Worm (Caenorhabditis elegans) whole organism, late embryonic: ENCODE measurements around the gene fbxa-65.

ENCODE experiments used
- C08G9.2 ChIP-seq: sonication (generic microtip); optimal IDR thresholded peaks from 2 replicates; lab custom pipeline; 2016; ENCODE audit warnings: mild to moderate bottlenecking, missing genetic modification characterization, moderate library complexity, missing compliant biosample characterization
- ceh-14 ChIP-seq: sonication (generic microtip); optimal IDR thresholded peaks from 2 replicates; lab custom pipeline; 2016; ENCODE audit warnings: missing genotype, missing genetic modification characterization, missing compliant biosample characterization
- ceh-2 ChIP-seq: sonication (generic microtip); optimal IDR thresholded peaks from 2 replicates; lab custom pipeline; 2016; ENCODE audit warnings: missing genotype, missing genetic modification characterization, missing compliant biosample characterization
- eyg-1 ChIP-seq: sonication (generic microtip); optimal IDR thresholded peaks from 2 replicates; lab custom pipeline; 2016; ENCODE audit warnings: missing genotype, missing genetic modification characterization, missing compliant biosample characterization
- hlh-30 ChIP-seq: sonication (generic microtip); optimal IDR thresholded peaks from 2 replicates; lab custom pipeline; 2017; ENCODE audit warnings: antibody characterized with exemption, missing genetic modification characterization, missing compliant biosample characterization; ENCODE audit not compliant: insufficient read depth
- hlh-6 ChIP-seq: sonication (generic microtip); optimal IDR thresholded peaks from 2 replicates; lab custom pipeline; 2016; ENCODE audit warnings: missing genotype, missing genetic modification characterization, missing compliant biosample characterization
- lin-11 ChIP-seq: fragments of 200-800 bp; sonication (Bioruptor generic); optimal IDR thresholded peaks from 2 replicates; lab custom pipeline; 2018; ENCODE audit warnings: mild to moderate bottlenecking, missing genetic modification characterization, missing compliant biosample characterization
- nhr-11 ChIP-seq: fragments of 150-350 bp; optimal IDR thresholded peaks from 2 replicates; lab custom pipeline; 2014; ENCODE audit warnings: missing biosample characterization, missing genetic modification characterization
- rnt-1 ChIP-seq: sonication (generic microtip); optimal IDR thresholded peaks from 2 replicates; lab custom pipeline; 2016; ENCODE audit warnings: missing genetic modification characterization, missing compliant biosample characterization
- sox-4 ChIP-seq: sonication (generic microtip); optimal IDR thresholded peaks from 2 replicates; lab custom pipeline; 2017; ENCODE audit warnings: mild to moderate bottlenecking, missing genetic modification characterization, inconsistent platforms, missing compliant biosample characterization
- tbx-2 ChIP-seq: sonication (generic microtip); optimal IDR thresholded peaks from 2 replicates; lab custom pipeline; 2016; ENCODE audit warnings: missing genetic modification characterization, missing compliant biosample characterization
- unc-55 ChIP-seq: sonication (generic microtip); optimal IDR thresholded peaks from 2 replicates; lab custom pipeline; 2017; ENCODE audit warnings: missing biosample characterization, missing genetic modification reagents, missing genetic modification characterization

DNA sequence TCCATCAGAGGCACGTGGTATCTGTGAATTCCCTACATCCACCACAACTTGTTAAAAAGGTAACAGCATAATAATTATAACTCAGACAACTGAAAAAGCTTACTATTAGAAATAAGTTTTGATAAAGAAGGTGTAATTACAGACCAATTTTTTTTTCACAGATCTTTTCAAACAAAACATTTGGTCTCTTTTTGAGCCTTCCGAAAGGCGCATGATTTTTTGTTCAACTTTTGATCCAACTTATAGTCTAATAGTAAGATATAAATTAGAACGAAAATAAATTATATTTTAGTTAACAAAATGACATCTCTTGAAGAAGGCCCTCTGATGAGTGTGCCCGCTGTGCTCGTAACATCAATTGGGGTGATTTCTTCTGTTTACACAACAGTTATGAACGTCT is 38.1 kb downstream of the fbxa-65 start, which contains the start of gene srbc-3:
- TF ChIP-seq C08G9.2 (no peak), lin-11 (tag; lab: Kevin White, UChicago) (no peak), tbx-2 (tag; lab: Kevin White, UChicago) (no peak), nhr-11 (no peak), eyg-1 (tag; lab: Kevin White, UChicago) (no peak), hlh-30 (tag; lab: Kevin White, UChicago) (no peak), ceh-2 (tag; lab: Kevin White, UChicago) (no peak), ceh-14 (no peak), sox-4 (no peak), rnt-1 (no peak), hlh-6 (tag; lab: Kevin White, UChicago) (no peak), unc-55 (GFP tag; lab: Kevin White, UChicago) (no peak)
